Worm (Caenorhabditis elegans) whole organism, L3 larva: Measurements from ENCODE around the gene ZK370.6.

Source experiments
- R02D3.7 ChIP-seq: fragments of 150-350 bp; optimal IDR thresholded peaks from 2 replicates; lab custom pipeline; 2014; ENCODE audit warnings: missing biosample characterization, missing genetic modification characterization
- ZK546.5 ChIP-seq: sonication (generic microtip); optimal IDR thresholded peaks from 2 replicates; lab custom pipeline; 2017; ENCODE audit warnings: missing biosample characterization, missing genetic modification characterization
- aly-2 ChIP-seq: fragments of 150-350 bp; optimal IDR thresholded peaks from 2 replicates; lab custom pipeline; 2014; ENCODE audit warnings: missing biosample characterization, missing genetic modification characterization
- ceh-16 ChIP-seq: sonication (generic microtip); optimal IDR thresholded peaks from 2 replicates; lab custom pipeline; 2017; ENCODE audit warnings: missing biosample characterization, missing genetic modification characterization
- ceh-28 ChIP-seq: fragments of 150-350 bp; optimal IDR thresholded peaks from 2 replicates; lab custom pipeline; 2014; ENCODE audit warnings: missing biosample characterization, missing genetic modification reagents, missing genetic modification characterization
- ceh-9 ChIP-seq: sonication (generic microtip); optimal IDR thresholded peaks from 2 replicates; lab custom pipeline; 2018; ENCODE audit warnings: missing biosample characterization, missing genetic modification characterization
- daf-12 ChIP-seq: fragments of 150-350 bp; optimal IDR thresholded peaks from 2 replicates; lab custom pipeline; 2014; ENCODE audit warnings: missing biosample characterization, missing genetic modification reagents, missing genetic modification characterization
- egl-27 ChIP-seq: sonication (generic microtip); optimal IDR thresholded peaks from 4 replicates; lab custom pipeline; 2017; ENCODE audit warnings: missing biosample characterization, missing genetic modification reagents, missing genetic modification characterization
- egl-5 ChIP-seq: fragments of 150-350 bp; optimal IDR thresholded peaks from 2 replicates; lab custom pipeline; 2017; ENCODE audit warnings: missing biosample characterization, missing genetic modification reagents, missing genetic modification characterization, inconsistent platforms
- elt-1 ChIP-seq: fragments of 150-350 bp; optimal IDR thresholded peaks from 2 replicates; lab custom pipeline; 2014; ENCODE audit warnings: missing biosample characterization, missing genetic modification characterization
- elt-2 ChIP-seq: sonication (generic microtip); optimal IDR thresholded peaks from 2 replicates; lab custom pipeline; 2016; ENCODE audit warnings: missing genetic modification reagents, mild to moderate bottlenecking, missing genetic modification characterization, missing compliant biosample characterization
- elt-3 ChIP-seq, 3 experiments: fragments of 150-350 bp in 1 of 3; sonication (generic microtip) in 2 of 3; optimal IDR thresholded peaks; 2 replicates in 2 of 3; 4 replicates in 1 of 3; lab custom pipeline; 2014 to 2017; ENCODE audit warnings: missing biosample characterization in 3 of 3, missing genetic modification characterization in 3 of 3
- eor-1 ChIP-seq, 2 experiments: fragments of 150-350 bp; optimal IDR thresholded peaks; 2 replicates each; lab custom pipeline; 2014 to 2018; ENCODE audit warnings: missing biosample characterization in 2 of 2, missing genetic modification characterization in 2 of 2
- fkh-10 ChIP-seq: sonication (generic microtip); optimal IDR thresholded peaks from 2 replicates; lab custom pipeline; 2017; ENCODE audit warnings: missing biosample characterization, missing genetic modification reagents, missing genetic modification characterization
- fkh-2 ChIP-seq: fragments of 150-350 bp; optimal IDR thresholded peaks from 2 replicates; lab custom pipeline; 2014; ENCODE audit warnings: missing biosample characterization, missing genetic modification reagents, missing genetic modification characterization
- fos-1 ChIP-seq: fragments of 150-350 bp; optimal IDR thresholded peaks from 2 replicates; lab custom pipeline; 2014; ENCODE audit warnings: missing biosample characterization, missing genetic modification characterization
- hmg-11 ChIP-seq: sonication (generic microtip); optimal IDR thresholded peaks from 2 replicates; lab custom pipeline; 2016; ENCODE audit warnings: missing genetic modification characterization, missing compliant biosample characterization
- jun-1 ChIP-seq: fragments of 150-350 bp; optimal IDR thresholded peaks from 2 replicates; lab custom pipeline; 2014; ENCODE audit warnings: missing biosample characterization, missing genetic modification reagents, missing genetic modification characterization
- lin-15B ChIP-seq: fragments of 150-350 bp; optimal IDR thresholded peaks from 2 replicates; lab custom pipeline; 2014; ENCODE audit warnings: missing biosample characterization, missing genetic modification characterization
- lin-39 ChIP-seq: fragments of 150-350 bp; optimal IDR thresholded peaks from 2 replicates; lab custom pipeline; 2018; ENCODE audit warnings: missing biosample characterization, missing genetic modification reagents, missing genetic modification characterization
- mdl-1 ChIP-seq: fragments of 150-350 bp; optimal IDR thresholded peaks from 2 replicates; lab custom pipeline; 2014; ENCODE audit warnings: missing biosample characterization, missing genetic modification characterization
- mml-1 ChIP-seq: fragments of 150-350 bp; sonication (generic microtip); optimal IDR thresholded peaks from 3 replicates; lab custom pipeline; 2014; ENCODE audit warnings: missing biosample characterization, missing genetic modification characterization
- nfya-1 ChIP-seq: sonication (generic microtip); optimal IDR thresholded peaks from 2 replicates; lab custom pipeline; 2017; ENCODE audit warnings: missing genetic modification characterization, mild to moderate bottlenecking, missing compliant biosample characterization, antibody characterized with exemption, moderate library complexity; ENCODE audit not compliant: insufficient read depth
- nhr-11 ChIP-seq: fragments of 150-350 bp; optimal IDR thresholded peaks from 2 replicates; lab custom pipeline; 2014; ENCODE audit warnings: missing biosample characterization, missing genetic modification characterization
- nhr-12 ChIP-seq: fragments of 150-350 bp; optimal IDR thresholded peaks from 2 replicates; lab custom pipeline; 2014; ENCODE audit warnings: missing biosample characterization, missing genetic modification characterization
- nhr-23 ChIP-seq: fragments of 150-350 bp; optimal IDR thresholded peaks from 2 replicates; lab custom pipeline; 2014; ENCODE audit warnings: missing biosample characterization, missing genetic modification reagents, missing genetic modification characterization
- nhr-237 ChIP-seq: fragments of 150-350 bp; optimal IDR thresholded peaks from 2 replicates; lab custom pipeline; 2014; ENCODE audit warnings: missing biosample characterization, missing genetic modification characterization
- nhr-25 ChIP-seq: sonication (generic microtip); optimal IDR thresholded peaks from 2 replicates; lab custom pipeline; 2017; ENCODE audit warnings: missing biosample characterization, missing genetic modification characterization
- nhr-28 ChIP-seq: fragments of 150-350 bp; optimal IDR thresholded peaks from 2 replicates; lab custom pipeline; 2014; ENCODE audit warnings: missing biosample characterization, missing genetic modification characterization
- nhr-43 ChIP-seq: sonication (generic microtip); optimal IDR thresholded peaks from 2 replicates; lab custom pipeline; 2016; ENCODE audit warnings: mild to moderate bottlenecking, missing genetic modification characterization, missing compliant biosample characterization; ENCODE audit not compliant: poor library complexity, severe bottlenecking
- nhr-67 ChIP-seq: fragments of 150-350 bp; optimal IDR thresholded peaks from 2 replicates; lab custom pipeline; 2014; ENCODE audit warnings: missing biosample characterization, missing genetic modification characterization
- nhr-76 ChIP-seq: fragments of 150-350 bp; sonication (generic microtip); optimal IDR thresholded peaks from 5 replicates; lab custom pipeline; 2014; ENCODE audit warnings: missing biosample characterization, missing genetic modification characterization
- pha-4 ChIP-seq: fragments of 150-350 bp; optimal IDR thresholded peaks from 2 replicates; lab custom pipeline; 2014; ENCODE audit warnings: missing biosample characterization, missing genetic modification reagents, missing genetic modification characterization
- pqm-1 ChIP-seq: fragments of 150-350 bp; optimal IDR thresholded peaks from 2 replicates; lab custom pipeline; 2017; ENCODE audit warnings: missing biosample characterization, missing genetic modification characterization, inconsistent platforms
- sea-2 ChIP-seq: fragments of 150-350 bp; sonication (generic microtip); optimal IDR thresholded peaks from 4 replicates; lab custom pipeline; 2014; ENCODE audit warnings: missing biosample characterization, missing genetic modification reagents, missing genetic modification characterization
- skn-1 ChIP-seq: fragments of 150-350 bp; optimal IDR thresholded peaks from 2 replicates; lab custom pipeline; 2014; ENCODE audit warnings: missing biosample characterization, missing genetic modification characterization
- snpc-4 ChIP-seq: fragments of 150-350 bp; optimal IDR thresholded peaks from 2 replicates; lab custom pipeline; 2014; ENCODE audit warnings: missing biosample characterization, missing genetic modification characterization
- tbx-2 ChIP-seq: sonication (generic microtip); optimal IDR thresholded peaks from 2 replicates; lab custom pipeline; 2016; ENCODE audit warnings: mild to moderate bottlenecking, missing genetic modification characterization, missing compliant biosample characterization
- unc-39 ChIP-seq: sonication (generic microtip); optimal IDR thresholded peaks from 4 replicates; lab custom pipeline; 2017; ENCODE audit warnings: missing biosample characterization, missing genetic modification characterization
- unc-62 ChIP-seq: fragments of 150-350 bp; sonication (generic microtip); optimal IDR thresholded peaks from 4 replicates; lab custom pipeline; 2014; ENCODE audit warnings: missing biosample characterization, missing genetic modification reagents, missing genetic modification characterization
- zag-1 ChIP-seq: fragments of 150-350 bp; optimal IDR thresholded peaks from 2 replicates; lab custom pipeline; 2014; ENCODE audit warnings: missing biosample characterization, missing genetic modification characterization
- ztf-11 ChIP-seq: fragments of 150-350 bp; optimal IDR thresholded peaks from 2 replicates; lab custom pipeline; 2014; ENCODE audit warnings: missing biosample characterization, missing genetic modification characterization

ZK370.6 gene

DNA sequence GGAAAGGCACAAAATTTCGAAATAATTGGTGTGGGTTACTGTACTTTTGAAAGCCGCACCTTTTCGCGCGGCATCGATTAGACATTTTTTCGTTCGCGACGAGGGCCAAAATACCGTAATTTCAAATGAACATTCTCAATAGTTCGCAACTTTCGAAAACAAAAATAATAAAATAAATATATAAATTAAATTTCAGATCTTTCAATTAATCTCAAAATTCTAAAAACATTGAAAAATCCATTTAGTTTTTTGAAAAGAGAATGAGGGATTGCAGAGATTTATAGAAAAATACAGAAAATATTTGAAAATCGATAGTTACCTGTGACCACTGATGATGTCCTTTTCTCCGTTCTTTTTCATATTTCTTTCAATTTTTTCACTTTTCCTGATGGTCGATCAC lies 42.4 kb upstream of the ZK370.6 start, which contains the start of gene K02D10.8:
Gene K02D10.8, plus strand, starts transcription at position 301 of the 400 bp plus-strand sequence.
- TF ChIP-seq skn-1 (no peak), aly-2 (tag; lab: Kevin White, UChicago) (no peak), hmg-11 (tag; lab: Kevin White, UChicago) (no peak), nhr-237 (tag; lab: Kevin White, UChicago) (no peak), fos-1 (tag; lab: Kevin White, UChicago) (no peak), ceh-28 (no peak), lin-15B (tag; lab: Kevin White, UChicago) (no peak), ceh-16 (tag; lab: Kevin White, UChicago) (no peak), nhr-28 (tag; lab: Kevin White, UChicago) (no peak), ztf-11 (tag; lab: Kevin White, UChicago) (no peak), jun-1 (no peak), nhr-43 (tag; lab: Kevin White, UChicago) (no peak), snpc-4 (tag; lab: Kevin White, UChicago) (no peak), pha-4 (tag; lab: Kevin White, UChicago) (no peak), elt-3 (tag; optimal IDR thresholded peaks at IDR 0.05; lab: Kevin White, UChicago) (no peak), unc-62 (GFP tag; lab: Kevin White, UChicago) (no peak)

DNA sequence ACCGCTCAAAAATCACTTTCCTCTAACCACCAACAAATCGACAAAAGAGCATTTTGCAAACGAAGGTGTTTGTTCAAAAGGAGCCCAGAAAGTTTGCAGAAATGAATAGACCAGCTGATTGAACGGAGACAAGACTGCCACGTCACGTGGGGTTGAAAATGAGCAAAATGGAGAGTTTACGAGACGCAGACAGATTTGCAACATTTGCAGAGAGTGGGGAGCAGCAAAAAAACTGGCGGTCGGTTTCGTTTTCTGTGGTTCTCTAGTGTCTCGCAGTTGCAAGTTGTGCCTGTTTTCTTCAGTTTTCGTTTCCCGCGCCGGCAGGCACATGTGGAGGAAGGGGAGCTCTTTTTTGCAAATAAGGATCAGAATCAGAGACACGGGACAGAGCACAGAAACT lies 41.8 kb upstream of the ZK370.6 start:
- TF ChIP-seq elt-1 (no peak), nhr-25 (tag; lab: Kevin White, UChicago) (no peak), mml-1 (tag; lab: Kevin White, UChicago) (no peak), lin-39 (peak; percentile 80), daf-12 (tag; lab: Kevin White, UChicago) (no peak), unc-39 (tag; lab: Kevin White, UChicago) (no peak), nfya-1 (peak; percentile 64), ceh-28 (no peak), sea-2 (GFP tag; lab: Kevin White, UChicago) (no peak), egl-5 (tag; lab: Kevin White, UChicago) (no peak), hmg-11 (tag; lab: Kevin White, UChicago) (no peak), elt-2 (tag; lab: Kevin White, UChicago) (peak; percentile 28), nhr-76 (no peak), elt-3 (tag; optimal IDR thresholded peaks at IDR 0.05; lab: Kevin White, UChicago) (no peak), nhr-23 (tag; lab: Kevin White, UChicago) (no peak), pqm-1 (tag; lab: Kevin White, UChicago) (peak; percentile 36), skn-1 (no peak), unc-62 (GFP tag; lab: Kevin White, UChicago) (no peak), ceh-9 (tag; lab: Kevin White, UChicago) (no peak), jun-1 (peak; percentile 69), ZK546.5 (no peak), R02D3.7 (tag; lab: Kevin White, UChicago) (no peak), pha-4 (tag; lab: Kevin White, UChicago) (peak; percentile 96), eor-1 (tag; optimal IDR thresholded peaks at IDR 0.05; lab: Kevin White, UChicago) (no peak), nhr-43 (tag; lab: Kevin White, UChicago) (no peak), lin-15B (tag; lab: Kevin White, UChicago) (peak; percentile 27), nhr-11 (tag; lab: Kevin White, UChicago) (peak; percentile 36), nhr-67 (no peak), egl-27 (tag; lab: Kevin White, UChicago) (no peak), fkh-10 (GFP tag; lab: Kevin White, UChicago) (no peak), tbx-2 (tag; lab: Kevin White, UChicago) (no peak), mdl-1 (tag; lab: Kevin White, UChicago) (peak; percentile 71), nhr-12 (tag; lab: Kevin White, UChicago) (no peak), nhr-28 (tag; lab: Kevin White, UChicago) (no peak), ztf-11 (tag; lab: Kevin White, UChicago) (no peak)

DNA sequence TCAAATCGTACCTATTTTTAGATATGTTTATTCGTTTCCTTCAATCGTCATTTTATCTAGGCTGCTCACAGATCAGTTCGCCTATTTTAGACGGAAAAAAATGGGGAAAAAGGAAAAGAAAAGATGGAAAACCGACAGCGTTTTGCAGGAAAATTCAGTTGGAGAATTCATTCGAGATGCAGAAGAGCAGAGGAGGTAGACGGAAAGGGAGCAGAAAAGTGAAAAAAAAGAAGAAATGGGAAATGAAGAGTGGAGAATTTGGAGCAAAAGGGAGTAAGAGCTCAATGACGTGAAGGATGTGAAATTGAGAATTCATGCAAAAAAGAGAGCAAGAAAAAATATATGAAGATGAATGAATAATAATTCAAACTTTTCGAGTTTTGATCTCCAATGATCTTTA lies 40.9 kb upstream of the ZK370.6 start:
- TF ChIP-seq tbx-2 (tag; lab: Kevin White, UChicago) (no peak), daf-12 (tag; lab: Kevin White, UChicago) (no peak), zag-1 (tag; lab: Kevin White, UChicago) (no peak), nhr-11 (tag; lab: Kevin White, UChicago) (no peak), nhr-25 (tag; lab: Kevin White, UChicago) (no peak), ZK546.5 (no peak), elt-1 (no peak), R02D3.7 (tag; lab: Kevin White, UChicago) (no peak), fkh-2 (no peak), nfya-1 (no peak), nhr-23 (tag; lab: Kevin White, UChicago) (no peak)
